Fruit fly (Drosophila melanogaster): ENCODE results near the gene XNP.
A peak's percentile ranks its signal among the peaks of the same experiment; 100 is the strongest.

The XNP gene

DNA sequence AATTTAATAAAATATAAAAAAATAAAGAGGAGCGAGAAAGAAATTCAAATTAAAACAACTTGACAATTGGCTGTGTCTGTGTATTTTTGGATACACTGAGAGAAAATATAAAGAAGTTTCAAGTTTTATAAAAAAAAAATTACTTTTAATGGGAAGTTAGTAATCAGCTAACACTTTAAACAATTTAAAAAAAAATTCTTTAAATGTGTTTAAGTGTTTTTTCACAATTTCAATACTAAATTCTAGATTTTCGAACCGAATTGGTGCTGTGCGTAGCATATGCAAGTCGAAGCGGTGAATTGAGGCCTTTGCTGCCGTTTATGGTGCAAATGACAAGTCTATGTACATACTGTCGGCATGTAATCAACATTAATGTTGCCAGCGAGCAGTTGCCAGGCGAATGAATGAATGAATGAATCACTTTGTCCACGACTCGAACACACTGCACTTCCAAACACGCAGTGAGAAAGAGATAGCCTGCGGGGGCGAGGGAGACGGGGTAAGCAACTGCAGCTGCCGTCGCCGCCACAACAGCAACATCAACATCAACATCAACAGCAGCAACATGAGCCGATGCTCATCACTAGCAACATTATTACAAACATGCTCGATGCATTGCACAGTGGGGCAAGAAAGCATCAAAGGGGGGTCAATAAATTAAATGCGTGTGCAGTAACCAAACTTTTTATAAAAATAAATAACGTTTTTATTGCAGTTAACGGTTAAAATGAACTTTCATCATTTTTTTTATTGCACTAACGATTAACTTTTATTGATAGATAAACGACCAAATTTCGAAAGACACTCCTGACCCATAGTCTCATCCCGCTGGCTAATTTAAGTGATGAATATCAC lies 36.9 kb downstream of the XNP start (continued):
- TF ChIP-seq CG17568 (GFP tag; optimal IDR thresholded peaks at IDR 0.05) = peak; percentile 51
- no peak for TF ChIP-seq Ets97D (GFP tag; optimal IDR thresholded peaks at IDR 0.05)
- TF ChIP-seq CG30020 (tag; optimal IDR thresholded peaks at IDR 0.05) = peak; percentile 6
- no peak for TF ChIP-seq abd-A (tag; optimal IDR thresholded peaks at IDR 0.05)
- TF ChIP-seq prd (optimal IDR thresholded peaks at IDR 0.05) = no peak
- peak; percentile 77 for TF ChIP-seq prd (GFP tag; IDR thresholded peaks at IDR 0.05)
- TF ChIP-seq CG1233 (GFP tag; optimal IDR thresholded peaks at IDR 0.05) = no peak
- no peak for TF ChIP-seq CG17612 (GFP tag; IDR thresholded peaks at IDR 0.05)
- TF ChIP-seq Hmx (GFP tag; optimal IDR thresholded peaks at IDR 0.05) = no peak
- TF ChIP-seq CG16813 (GFP tag; IDR thresholded peaks at IDR 0.05; ENCODE audit: partially characterized antibody) = no peak
- TF ChIP-seq phol (tag; optimal IDR thresholded peaks at IDR 0.05) = peak; percentile 84
- peak; percentile 84; the same call in 2 of the 3 replicates for TF ChIP-seq ci (GFP tag; IDR thresholded peaks at IDR 0.05)
- peak; percentile 75 for TF ChIP-seq oc (tag; optimal IDR thresholded peaks at IDR 0.05)
- TF ChIP-seq CG18619 (GFP tag; optimal IDR thresholded peaks at IDR 0.05) = peak; percentile 14
- TF ChIP-seq CG9876 (GFP tag; optimal IDR thresholded peaks at IDR 0.05) = no peak
- 0 out of 2 replicates have a peak, but pooled peaks have one; percentile 37 for TF ChIP-seq seq (GFP tag; IDR thresholded peaks at IDR 0.05)
- TF ChIP-seq CG7556 (GFP tag; optimal IDR thresholded peaks at IDR 0.05) = peak; percentile 69
- TF ChIP-seq Dll (GFP tag; IDR thresholded peaks at IDR 0.05; ENCODE audit: partially characterized antibody) = 0 out of 4 replicates have a peak, but pooled peaks have one; percentile 46
- peak; percentile 42 for TF ChIP-seq CG16863 (GFP tag; optimal IDR thresholded peaks at IDR 0.05)
- TF ChIP-seq exex (tag; optimal IDR thresholded peaks at IDR 0.05) = no peak
- TF ChIP-seq wek (GFP tag; optimal IDR thresholded peaks at IDR 0.05) = no peak
- peak; percentile 23 for TF ChIP-seq ems (GFP tag; optimal IDR thresholded peaks at IDR 0.05)
- no peak for TF ChIP-seq br (optimal IDR thresholded peaks at IDR 0.05)
- peak; percentile 40 for TF ChIP-seq pnt (GFP tag; optimal IDR thresholded peaks at IDR 0.05)
- no peak for TF ChIP-seq sima (GFP tag; optimal IDR thresholded peaks at IDR 0.05)
- TF ChIP-seq ftz-f1 (GFP tag; optimal IDR thresholded peaks at IDR 0.05) = no peak
- TF ChIP-seq grau (tag; optimal IDR thresholded peaks at IDR 0.05) = peak; percentile 66
- peak; percentile 62 for TF ChIP-seq Asciz (GFP tag; optimal IDR thresholded peaks at IDR 0.05)
- TF ChIP-seq Camta (GFP tag; optimal IDR thresholded peaks at IDR 0.05) = peak; percentile 54
- peak; percentile 44 for TF ChIP-seq CG8924 (tag; optimal IDR thresholded peaks at IDR 0.05)
- no peak for TF ChIP-seq CTCF (GFP tag; optimal IDR thresholded peaks at IDR 0.05)
- TF ChIP-seq CG7963 (GFP tag; IDR thresholded peaks at IDR 0.05; ENCODE audit: partially characterized antibody) = peak; percentile 16; the same call in 1 of the 3 replicates
- peak; percentile 66 for TF ChIP-seq CG6813 (GFP tag; optimal IDR thresholded peaks at IDR 0.05)
- peak; percentile 93 for TF ChIP-seq CG2199 (GFP tag; IDR thresholded peaks at IDR 0.05)
- TF ChIP-seq slp2 (GFP tag; optimal IDR thresholded peaks at IDR 0.05) = peak; percentile 60
- no peak for TF ChIP-seq CG10543 (GFP tag; optimal IDR thresholded peaks at IDR 0.05)
- no peak for TF ChIP-seq MBD-R2 (GFP tag; IDR thresholded peaks at IDR 0.05)
- no peak for TF ChIP-seq sug (tag; optimal IDR thresholded peaks at IDR 0.05)
- TF ChIP-seq CG4854 (GFP tag; optimal IDR thresholded peaks at IDR 0.05) = peak; percentile 8
- TF ChIP-seq NC2α (GFP tag; optimal IDR thresholded peaks at IDR 0.05) = no peak
- peak; percentile 75 for TF ChIP-seq CG31441 (GFP tag; IDR thresholded peaks at IDR 0.05)
- TF ChIP-seq sob (GFP tag; IDR thresholded peaks at IDR 0.05) = no peak
- no peak for TF ChIP-seq scrt (GFP tag; optimal IDR thresholded peaks at IDR 0.05)
- TF ChIP-seq CG7786 (GFP tag; optimal IDR thresholded peaks at IDR 0.05) = peak; percentile 9
- TF ChIP-seq Ada2b (GFP tag; IDR thresholded peaks at IDR 0.05) = peak; percentile 34; the same call in 1 of the 2 replicates
- peak; percentile 62 for TF ChIP-seq D19A (tag; optimal IDR thresholded peaks at IDR 0.05)
- TF ChIP-seq CG17802 (tag; optimal IDR thresholded peaks at IDR 0.05) = peak; percentile 36
- TF ChIP-seq Mrtf (GFP tag; IDR thresholded peaks at IDR 0.05) = peak; percentile 46; the same call in 1 of the 3 replicates
- TF ChIP-seq gt (GFP tag; IDR thresholded peaks at IDR 0.05) = no peak
- TF ChIP-seq CG10654 (GFP tag; optimal IDR thresholded peaks at IDR 0.05) = peak; percentile 44

All from whole organism, embryonic.